Worm (Caenorhabditis elegans) whole organism, L1 larva: Measurements from ENCODE around the gene kvs-4.

Source experiments
- F16B12.6 ChIP-seq: fragments of 150-350 bp; optimal IDR thresholded peaks from 2 replicates; lab custom pipeline; 2014; ENCODE audit warnings: missing biosample characterization, missing genetic modification characterization
- fkh-10 ChIP-seq: sonication (generic microtip); optimal IDR thresholded peaks from 2 replicates; lab custom pipeline; 2017; ENCODE audit warnings: missing biosample characterization, missing genetic modification reagents, missing genetic modification characterization
- hlh-17 ChIP-seq: fragments of 200-800 bp; sonication (Bioruptor generic); optimal IDR thresholded peaks from 2 replicates; lab custom pipeline; 2018; ENCODE audit warnings: missing genetic modification characterization, mild to moderate bottlenecking, missing compliant biosample characterization, moderate library complexity, borderline replicate concordance
- lin-13 ChIP-seq: fragments of 150-350 bp; optimal IDR thresholded peaks from 2 replicates; lab custom pipeline; 2014; ENCODE audit warnings: missing biosample characterization, missing genetic modification reagents, missing genetic modification characterization
- lsy-2 ChIP-seq, 2 experiments: fragments of 150-350 bp; optimal IDR thresholded peaks; 2 replicates each; lab custom pipeline; 2014; ENCODE audit warnings: missing biosample characterization in 2 of 2, missing genetic modification characterization in 2 of 2
- mef-2 ChIP-seq: fragments of 150-350 bp; optimal IDR thresholded peaks from 2 replicates; lab custom pipeline; 2014; ENCODE audit warnings: missing biosample characterization, missing genetic modification characterization
- mep-1 ChIP-seq: fragments of 150-350 bp; optimal IDR thresholded peaks from 2 replicates; lab custom pipeline; 2014; ENCODE audit warnings: missing biosample characterization, missing genetic modification characterization
- nhr-76 ChIP-seq: sonication (generic microtip); optimal IDR thresholded peaks from 2 replicates; lab custom pipeline; 2017; ENCODE audit warnings: missing biosample characterization, missing genetic modification characterization
- nhr-77 ChIP-seq: fragments of 150-350 bp; optimal IDR thresholded peaks from 2 replicates; lab custom pipeline; 2014; ENCODE audit warnings: missing biosample characterization, missing genetic modification characterization
- pqm-1 ChIP-seq: sonication (generic microtip); optimal IDR thresholded peaks from 3 replicates; lab custom pipeline; 2017; ENCODE audit warnings: missing biosample characterization, missing genetic modification characterization
- skn-1 ChIP-seq: fragments of 150-350 bp; optimal IDR thresholded peaks from 2 replicates; lab custom pipeline; 2014; ENCODE audit warnings: missing biosample characterization, missing genetic modification characterization
- zag-1 ChIP-seq: fragments of 150-350 bp; optimal IDR thresholded peaks from 2 replicates; lab custom pipeline; 2014; ENCODE audit warnings: missing biosample characterization, missing genetic modification characterization

DNA sequence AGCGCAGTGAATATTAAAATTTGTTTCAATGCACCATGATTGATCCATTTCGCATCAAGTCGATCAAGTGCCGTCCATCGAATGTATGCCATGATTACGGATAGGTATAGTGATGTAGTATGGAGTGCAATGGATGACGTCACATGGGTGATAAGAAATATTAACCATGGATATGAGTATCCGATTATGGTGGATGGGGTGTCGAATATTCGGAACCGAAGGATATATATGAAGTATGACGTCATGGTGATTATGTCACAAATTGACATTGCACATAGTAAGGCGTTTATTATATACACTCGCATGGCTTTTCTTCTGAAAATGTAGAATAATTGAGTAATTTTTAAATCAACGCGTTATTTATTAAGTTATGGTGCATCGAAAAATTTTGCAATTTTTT lies 18.3 kb upstream of the kvs-4 start:
- TF ChIP-seq pqm-1 (tag; lab: Kevin White, UChicago): no peak
- TF ChIP-seq mep-1 (tag; lab: Kevin White, UChicago): no peak
- no peak for TF ChIP-seq F16B12.6 (tag; lab: Kevin White, UChicago)
- TF ChIP-seq nhr-77: no peak
- no peak for TF ChIP-seq fkh-10 (GFP tag; lab: Kevin White, UChicago)
- no peak for TF ChIP-seq skn-1 (tag; lab: Kevin White, UChicago)
- no peak for TF ChIP-seq lin-13
- TF ChIP-seq nhr-76 (tag; lab: Kevin White, UChicago): no peak
- no peak for TF ChIP-seq lsy-2 (tag; optimal IDR thresholded peaks at IDR 0.05; lab: Kevin White, UChicago)
- TF ChIP-seq hlh-17: no peak
- no peak for TF ChIP-seq zag-1 (tag; lab: Kevin White, UChicago)
- no peak for TF ChIP-seq mef-2 (tag; lab: Kevin White, UChicago)
